Worm (Caenorhabditis elegans): Measurements from ENCODE around the gene srh-275.

DNA sequence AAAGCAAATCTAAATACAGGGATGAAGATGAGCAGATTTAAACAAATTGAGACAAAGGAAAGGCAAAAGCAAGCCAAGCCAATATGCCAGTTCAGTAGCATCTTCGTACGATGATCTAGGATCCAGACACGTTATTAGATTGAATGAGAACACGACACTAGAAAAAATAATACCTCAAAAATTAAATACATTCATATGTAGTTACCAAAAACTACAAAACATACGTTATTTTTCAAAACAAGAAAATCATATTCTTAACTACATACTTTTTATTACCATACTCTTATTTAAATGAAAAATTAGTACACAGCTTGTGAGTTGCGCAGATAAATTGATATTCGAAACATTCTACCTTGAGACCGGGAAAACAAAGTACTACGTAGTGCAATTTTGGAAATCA is 39.6 kb upstream of the srh-275 start, which contains the start of gene srx-6:
- no peak for TF ChIP-seq nhr-76 (tag; optimal IDR thresholded peaks at IDR 0.05)
- no peak for TF ChIP-seq flh-1 (GFP tag; optimal IDR thresholded peaks at IDR 0.05)
- TF ChIP-seq mab-5 (tag; optimal IDR thresholded peaks at IDR 0.05), result no peak
- TF ChIP-seq unc-39 (tag; optimal IDR thresholded peaks at IDR 0.05), result no peak
